ENCODE assay signal across 5 fruit fly cellular contexts in the genomic region with DNA sequence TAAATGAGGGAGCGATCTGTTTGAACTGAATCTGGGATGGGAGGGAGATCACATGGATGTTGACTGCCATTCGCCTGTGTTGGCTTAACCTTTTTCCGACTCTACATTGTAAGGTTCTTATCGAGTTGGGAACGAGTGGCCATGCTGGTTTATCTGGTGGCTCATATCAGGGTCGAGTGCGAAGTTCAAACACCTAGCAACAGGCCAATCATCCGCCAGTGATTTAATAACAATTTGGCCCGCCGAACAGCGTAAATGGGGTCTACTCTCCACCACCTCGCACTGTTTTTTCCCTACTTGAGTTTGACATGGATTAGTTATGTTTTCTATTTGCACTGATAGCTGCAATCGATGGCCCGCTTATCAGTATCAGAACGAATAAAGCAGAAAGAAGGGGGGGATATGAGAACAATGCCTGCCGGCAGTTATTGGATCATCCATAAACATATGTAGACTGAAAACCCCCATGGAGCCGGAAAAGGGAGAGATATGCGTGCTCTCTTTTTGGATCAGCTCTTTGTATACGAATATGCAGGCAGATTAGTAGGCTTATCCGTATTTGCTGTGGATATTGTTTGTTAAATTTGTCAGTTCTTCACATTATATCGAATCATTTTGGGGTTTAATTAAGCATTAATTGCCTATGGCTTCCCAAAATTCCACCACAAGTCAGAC.
A peak's percentile ranks its signal among the peaks of the same experiment; 100 is the strongest.
TF ChIP-seq lines count a peak whose summit lies in the region.

No protein-coding gene starts in this region.

- no peak for TF ChIP-seq CTCF in whole organism, embryonic (GFP tag; optimal IDR thresholded peaks at IDR 0.05; lab: Kevin White, UChicago)

TF ChIP-seq in whole organism, adult, 20 proteins besides CTCF, POLR2A, EP300 and RAD21:
- TF ChIP-seq CG7101 (tag; optimal IDR thresholded peaks at IDR 0.05; lab: Kevin White, UChicago) (no peak), CG7045 (GFP tag; optimal IDR thresholded peaks at IDR 0.05; lab: Kevin White, UChicago) (peak; percentile 1), CG5204 (GFP tag; optimal IDR thresholded peaks at IDR 0.05; lab: Kevin White, UChicago) (no peak), Clk (GFP tag; optimal IDR thresholded peaks at IDR 0.05; lab: Kevin White, UChicago) (no peak), tj (GFP tag; optimal IDR thresholded peaks at IDR 0.05; lab: Kevin White, UChicago) (no peak), CG1620 (GFP tag; optimal IDR thresholded peaks at IDR 0.05; lab: Kevin White, UChicago) (no peak), CG11617 (GFP tag; optimal IDR thresholded peaks at IDR 0.05; lab: Kevin White, UChicago) (no peak), CG14711 (tag; optimal IDR thresholded peaks at IDR 0.05; lab: Kevin White, UChicago) (no peak), pad (GFP tag; optimal IDR thresholded peaks at IDR 0.05; lab: Kevin White, UChicago) (peak; percentile 7), toe (GFP tag; optimal IDR thresholded peaks at IDR 0.05; lab: Kevin White, UChicago) (no peak), Mnt (GFP tag; optimal IDR thresholded peaks at IDR 0.05; lab: Kevin White, UChicago) (no peak), CG12768 (GFP tag; optimal IDR thresholded peaks at IDR 0.05; lab: Kevin White, UChicago) (peak; percentile 24)

TF ChIP-seq in whole organism, embryonic, 481 proteins besides CTCF, POLR2A, EP300 and RAD21 (continues in another document):
- TF ChIP-seq tx (GFP tag; optimal IDR thresholded peaks at IDR 0.05; lab: Kevin White, UChicago) (no peak), pros (GFP tag; optimal IDR thresholded peaks at IDR 0.05; lab: Kevin White, UChicago) (peak; percentile 12), Med (GFP tag; lab: Kevin White, UChicago) (peak; percentile 54), kni (GFP tag; optimal IDR thresholded peaks at IDR 0.05; lab: Kevin White, UChicago) (peak; percentile 9), gce (GFP tag; IDR thresholded peaks at IDR 0.05; lab: Robert Waterston, UW) (0 out of 3 replicates have a peak, but pooled peaks have one; percentile 12), salm (tag; optimal IDR thresholded peaks at IDR 0.05; lab: Kevin White, UChicago) (peak; percentile 34), nom (GFP tag; optimal IDR thresholded peaks at IDR 0.05; lab: Kevin White, UChicago) (peak; percentile 16), gem (tag; optimal IDR thresholded peaks at IDR 0.05; lab: Kevin White, UChicago) (no peak), Atf6 (GFP tag; IDR thresholded peaks at IDR 0.05; lab: Robert Waterston, UW) (no peak), Hmr (GFP tag; optimal IDR thresholded peaks at IDR 0.05; lab: Kevin White, UChicago) (peak; percentile 29), exex (tag; optimal IDR thresholded peaks at IDR 0.05; lab: Kevin White, UChicago) (peak; percentile 95), vvl (GFP tag; IDR thresholded peaks at IDR 0.05; lab: Robert Waterston, UW) (0 out of 2 replicates have a peak, but pooled peaks have one; percentile 9), luna (GFP tag; optimal IDR thresholded peaks at IDR 0.05; lab: Kevin White, UChicago) (no peak), Stat92E (GFP tag; optimal IDR thresholded peaks at IDR 0.05; lab: Kevin White, UChicago) (no peak), gcm (GFP tag; optimal IDR thresholded peaks at IDR 0.05; lab: Kevin White, UChicago) (peak; percentile 71), sd (tag; optimal IDR thresholded peaks at IDR 0.05; lab: Kevin White, UChicago) (peak; percentile 31), CG18599 (GFP tag; optimal IDR thresholded peaks at IDR 0.05; lab: Kevin White, UChicago) (peak; percentile 32), vfl (GFP tag; optimal IDR thresholded peaks at IDR 0.05; lab: Kevin White, UChicago) (no peak)

TF ChIP-seq in whole organism, prepupa, 60 proteins besides CTCF, POLR2A, EP300 and RAD21:
- peak; percentile 76 for TF ChIP-seq fkh (GFP tag; optimal IDR thresholded peaks at IDR 0.05; lab: Kevin White, UChicago)
- no peak for TF ChIP-seq CG11902 (GFP tag; optimal IDR thresholded peaks at IDR 0.05; lab: Kevin White, UChicago)
- TF ChIP-seq CG8119 (GFP tag; IDR thresholded peaks at IDR 0.05; lab: Robert Waterston, UW): no peak
- no peak for TF ChIP-seq CG16779 (tag; optimal IDR thresholded peaks at IDR 0.05; lab: Kevin White, UChicago)
- TF ChIP-seq Eip78C (GFP tag; lab: Kevin White, UChicago): peak; percentile 55
- TF ChIP-seq dsx (GFP tag; optimal IDR thresholded peaks at IDR 0.05; lab: Kevin White, UChicago; ENCODE audit: poor library complexity, severe bottlenecking): peak; percentile 71
- TF ChIP-seq svp (GFP tag; lab: Kevin White, UChicago): peak; percentile 82
- no peak for TF ChIP-seq CG6808 (GFP tag; optimal IDR thresholded peaks at IDR 0.05; lab: Kevin White, UChicago)
- TF ChIP-seq vri (GFP tag; optimal IDR thresholded peaks at IDR 0.05; lab: Kevin White, UChicago): peak; percentile 55
- no peak for TF ChIP-seq CG15336 (GFP tag; IDR thresholded peaks at IDR 0.05; lab: Robert Waterston, UW)
- no peak for TF ChIP-seq Sox102F (GFP tag; optimal IDR thresholded peaks at IDR 0.05; lab: Kevin White, UChicago)
- no peak for TF ChIP-seq CG11762 (GFP tag; optimal IDR thresholded peaks at IDR 0.05; lab: Kevin White, UChicago; ENCODE audit: insufficient read depth)
- no peak for TF ChIP-seq achi (GFP tag; optimal IDR thresholded peaks at IDR 0.05; lab: Kevin White, UChicago)
- no peak for TF ChIP-seq CG4318 (GFP tag; optimal IDR thresholded peaks at IDR 0.05; lab: Kevin White, UChicago)
- TF ChIP-seq topi (GFP tag; optimal IDR thresholded peaks at IDR 0.05; lab: Kevin White, UChicago): no peak
TF ChIP-seq in whole organism, prepupa: peak in this region for 5.

TF ChIP-seq in whole organism, pupa, 21 proteins besides CTCF, POLR2A, EP300 and RAD21:
- no peak for TF ChIP-seq CG17806 (tag; optimal IDR thresholded peaks at IDR 0.05; lab: Kevin White, UChicago)
- peak; percentile 55 for TF ChIP-seq EcR (GFP tag; optimal IDR thresholded peaks at IDR 0.05; lab: Kevin White, UChicago)

TF ChIP-seq in whole organism, wandering third instar larva, 38 proteins besides CTCF, POLR2A, EP300 and RAD21:
- TF ChIP-seq Rel (GFP tag; optimal IDR thresholded peaks at IDR 0.05; lab: Kevin White, UChicago) (no peak), Rel (tag; optimal IDR thresholded peaks at IDR 0.05; lab: Kevin White, UChicago) (peak; percentile 16), lola (GFP tag; optimal IDR thresholded peaks at IDR 0.05; lab: Kevin White, UChicago) (no peak)
